Fruit fly (Drosophila melanogaster) whole organism, prepupa: Measurements from ENCODE around the gene AGO2.

ENCODE experiments used
- Blimp-1 ChIP-seq: fragments of 200-800 bp; sonication (Bioruptor generic); optimal IDR thresholded peaks from 3 replicates; lab custom pipeline; 2017; ENCODE audit warnings: missing biosample characterization, missing genetic modification characterization, mild to moderate bottlenecking, moderate library complexity, missing genetic modification reagents
- CG16779 ChIP-seq: fragments of 200-800 bp; sonication (Bioruptor generic); optimal IDR thresholded peaks from 3 replicates; lab custom pipeline; 2017; ENCODE audit warnings: missing biosample characterization, mild to moderate bottlenecking, missing genetic modification characterization
- CG9139 ChIP-seq: fragments of 200-800 bp; sonication (Bioruptor generic); optimal IDR thresholded peaks from 3 replicates; lab custom pipeline; 2017; ENCODE audit warnings: missing biosample characterization, mild to moderate bottlenecking, missing genetic modification characterization
- Hr38 ChIP-seq: sonication (Bioruptor generic); optimal IDR thresholded peaks from 2 replicates; lab custom pipeline; 2016; ENCODE audit warnings: missing biosample characterization, missing genetic modification characterization
- fd59A ChIP-seq: fragments of 200-800 bp; sonication (Bioruptor generic); optimal IDR thresholded peaks from 2 replicates; lab custom pipeline; 2017; ENCODE audit warnings: missing biosample characterization, mild to moderate bottlenecking, missing genetic modification characterization, missing genetic modification reagents

dm6 chr3L:15528096-15528495 is 25.8 kb upstream of the AGO2 start, which contains the start of gene CG42728:
- no peak for TF ChIP-seq fd59A
- TF ChIP-seq CG9139 (GFP tag; lab: Kevin White, UChicago) = no peak
- no peak for TF ChIP-seq CG16779 (tag; lab: Kevin White, UChicago)
- TF ChIP-seq Hr38 (GFP tag; lab: Kevin White, UChicago) = no peak
- no peak for TF ChIP-seq Blimp-1 (GFP tag; lab: Kevin White, UChicago)
